Fruit fly (Drosophila melanogaster) whole organism, wandering third instar larva: ENCODE data around the gene Paip2.

Experiments
- Abd-B ChIP-seq: fragments of >200 bp; optimal IDR thresholded peaks from 2 replicates; lab custom pipeline; 2017; ENCODE audit warnings: missing biosample characterization, missing genetic modification characterization
- CG32264 ChIP-seq: fragments of 200-800 bp; sonication (Bioruptor generic); optimal IDR thresholded peaks from 2 replicates; lab custom pipeline; 2016; ENCODE audit warnings: missing biosample characterization, missing genetic modification characterization
- CG9705 ChIP-seq: fragments of 200-800 bp; sonication (Bioruptor generic); optimal IDR thresholded peaks from 2 replicates; lab custom pipeline; 2018; ENCODE audit warnings: missing biosample characterization, mild to moderate bottlenecking, missing genetic modification characterization
- CrebA ChIP-seq: fragments of 200-800 bp; sonication (Bioruptor generic); optimal IDR thresholded peaks from 2 replicates; lab custom pipeline; 2016; ENCODE audit warnings: missing biosample characterization, mild to moderate bottlenecking, missing genetic modification characterization, borderline replicate concordance
- Dfd ChIP-seq: fragments of >200 bp; optimal IDR thresholded peaks from 2 replicates; lab custom pipeline; 2017; ENCODE audit warnings: missing biosample characterization, missing genetic modification characterization
- Dif ChIP-seq: fragments of 200-275, 200-300 bp; sonication (Bioruptor generic); optimal IDR thresholded peaks from 2 replicates; lab custom pipeline; 2018; ENCODE audit warnings: missing biosample characterization, missing genetic modification characterization; ENCODE audit not compliant: partially characterized antibody
- GATAd ChIP-seq: sonication (Bioruptor generic); optimal IDR thresholded peaks from 2 replicates; lab custom pipeline; 2016; ENCODE audit warnings: missing biosample characterization, missing genetic modification characterization
- HLH106 ChIP-seq: fragments of 200-800 bp; optimal IDR thresholded peaks from 3 replicates; lab custom pipeline; 2019; ENCODE audit warnings: missing biosample characterization, mild to moderate bottlenecking, missing genetic modification characterization, moderate library complexity
- Hnf4 ChIP-seq: fragments of 200-800 bp; sonication (Bioruptor generic); optimal IDR thresholded peaks from 2 replicates; lab custom pipeline; 2016; ENCODE audit warnings: missing biosample characterization, mild to moderate bottlenecking, missing genetic modification characterization
- Hr78 ChIP-seq: fragments of >200 bp; optimal IDR thresholded peaks from 2 replicates; lab custom pipeline; 2017; ENCODE audit warnings: missing biosample characterization, missing genetic modification characterization
- Hr83 ChIP-seq: fragments of 200-300 bp; sonication (Bioruptor generic); optimal IDR thresholded peaks from 2 replicates; lab custom pipeline; 2016; ENCODE audit warnings: missing biosample characterization, mild to moderate bottlenecking, missing genetic modification characterization, moderate library complexity; ENCODE audit not compliant: poor library complexity, severe bottlenecking
- Jra ChIP-seq: sonication (Bioruptor generic); optimal IDR thresholded peaks from 2 replicates; lab custom pipeline; 2016; ENCODE audit warnings: missing biosample characterization, missing genetic modification characterization
- Mio ChIP-seq: sonication (Bioruptor generic); optimal IDR thresholded peaks from 2 replicates; lab custom pipeline; 2016; ENCODE audit warnings: missing biosample characterization, missing genetic modification characterization
- Myc ChIP-seq: fragments of >200 bp; optimal IDR thresholded peaks from 2 replicates; lab custom pipeline; 2017
- N ChIP-seq: fragments of >200 bp; optimal IDR thresholded peaks from 2 replicates; lab custom pipeline; 2018; ENCODE audit warnings: missing biosample characterization, missing external identifiers, missing genetic modification characterization
- OdsH ChIP-seq: fragments of 200-800 bp; sonication (Bioruptor generic); optimal IDR thresholded peaks from 2 replicates; lab custom pipeline; 2016; ENCODE audit warnings: missing biosample characterization, mild to moderate bottlenecking, missing genetic modification characterization
- Rel ChIP-seq, 2 experiments: fragments of 200-800 bp; sonication (Bioruptor generic) in 1 of 2; optimal IDR thresholded peaks; 2 replicates in 1 of 2; 3 replicates in 1 of 2; lab custom pipeline; 2016 to 2019; ENCODE audit warnings: mild to moderate bottlenecking in 2 of 2, missing biosample characterization in 2 of 2, missing genetic modification characterization in 2 of 2, moderate library complexity in 1 of 2
- Sp1 ChIP-seq: fragments of 200-800 bp; sonication (Bioruptor generic); optimal IDR thresholded peaks from 3 replicates; lab custom pipeline; 2019; ENCODE audit warnings: missing biosample characterization, mild to moderate bottlenecking, missing genetic modification characterization, moderate library complexity
- Vsx2 ChIP-seq: fragments of 200-300, 225-300 bp; sonication (Bioruptor generic); optimal IDR thresholded peaks from 2 replicates; lab custom pipeline; 2018; ENCODE audit warnings: missing biosample characterization, missing genetic modification characterization; ENCODE audit not compliant: partially characterized antibody
- br ChIP-seq: fragments of 200-800 bp; sonication (Bioruptor generic); optimal IDR thresholded peaks from 2 replicates; lab custom pipeline; 2016; ENCODE audit warnings: missing biosample characterization, missing genetic modification characterization
- brk ChIP-seq: fragments of 200-800 bp; sonication (Bioruptor generic); optimal IDR thresholded peaks from 2 replicates; lab custom pipeline; 2016; ENCODE audit warnings: missing biosample characterization, mild to moderate bottlenecking, missing genetic modification characterization
- dl ChIP-seq, 2 experiments: fragments of 175-275, 200-275 bp in 1 of 2; fragments of 200-275 bp in 1 of 2; sonication (Bioruptor generic); optimal IDR thresholded peaks; lab custom pipeline; 2018; ENCODE audit warnings: mild to moderate bottlenecking in 2 of 2, missing biosample characterization in 2 of 2, missing genetic modification characterization in 2 of 2, moderate library complexity in 2 of 2; ENCODE audit not compliant: partially characterized antibody in 2 of 2, insufficient read depth in 1 of 2
- dmrt93B ChIP-seq: fragments of 200-800 bp; sonication (Bioruptor generic); optimal IDR thresholded peaks from 2 replicates; lab custom pipeline; 2018; ENCODE audit warnings: missing biosample characterization, mild to moderate bottlenecking, missing genetic modification characterization
- dsf ChIP-seq: sonication (Bioruptor generic); optimal IDR thresholded peaks from 2 replicates; lab custom pipeline; 2016; ENCODE audit warnings: missing biosample characterization, missing genetic modification characterization, borderline replicate concordance
- ey ChIP-seq: fragments of 200-800 bp; sonication (Bioruptor generic); optimal IDR thresholded peaks from 2 replicates; lab custom pipeline; 2016; ENCODE audit warnings: missing biosample characterization, missing genetic modification characterization
- foxo ChIP-seq, 2 experiments: fragments of 200-800 bp; sonication (Bioruptor generic); optimal IDR thresholded peaks; 2 replicates in 1 of 2; 3 replicates in 1 of 2; lab custom pipeline; 2016 to 2017; ENCODE audit warnings: missing biosample characterization in 2 of 2, missing genetic modification characterization in 2 of 2
- fru ChIP-seq: fragments of 200-800 bp; sonication (Bioruptor generic); optimal IDR thresholded peaks from 3 replicates; lab custom pipeline; 2016; ENCODE audit warnings: missing biosample characterization, mild to moderate bottlenecking, missing genetic modification characterization
- h ChIP-seq: fragments of 200-800 bp; sonication (Bioruptor generic); optimal IDR thresholded peaks from 3 replicates; lab custom pipeline; 2016; ENCODE audit warnings: missing biosample characterization, mild to moderate bottlenecking, missing genetic modification characterization
- jim ChIP-seq: fragments of 175-275, 200-325 bp; sonication (Bioruptor generic); optimal IDR thresholded peaks from 2 replicates; lab custom pipeline; 2016; ENCODE audit warnings: missing biosample characterization, mild to moderate bottlenecking, missing genetic modification characterization
- lola ChIP-seq: fragments of >200 bp; optimal IDR thresholded peaks from 2 replicates; lab custom pipeline; 2017; ENCODE audit warnings: missing biosample characterization, missing genetic modification characterization
- pan ChIP-seq: fragments of >200 bp; optimal IDR thresholded peaks from 2 replicates; lab custom pipeline; 2017
- psq ChIP-seq: fragments of 200-800 bp; sonication (Bioruptor generic); optimal IDR thresholded peaks from 3 replicates; lab custom pipeline; 2017; ENCODE audit warnings: missing biosample characterization, mild to moderate bottlenecking, missing genetic modification characterization, moderate library complexity
- rgr ChIP-seq: fragments of 200-800 bp; sonication (Bioruptor generic); optimal IDR thresholded peaks from 3 replicates; lab custom pipeline; 2016; ENCODE audit warnings: missing biosample characterization, mild to moderate bottlenecking, missing genetic modification characterization
- sage ChIP-seq: fragments of 200-800 bp; sonication (Bioruptor generic); optimal IDR thresholded peaks from 2 replicates; lab custom pipeline; 2016; ENCODE audit warnings: missing biosample characterization, mild to moderate bottlenecking, missing genetic modification characterization
- sv ChIP-seq: fragments of 200-800 bp; sonication (Bioruptor generic); optimal IDR thresholded peaks from 3 replicates; lab custom pipeline; 2016; ENCODE audit warnings: missing biosample characterization, missing genetic modification characterization
- tai ChIP-seq: sonication (Bioruptor generic); optimal IDR thresholded peaks from 2 replicates; lab custom pipeline; 2016; ENCODE audit warnings: missing biosample characterization, missing genetic modification characterization
- usp ChIP-seq: fragments of >200 bp; optimal IDR thresholded peaks from 2 replicates; lab custom pipeline; 2017; ENCODE audit warnings: missing biosample characterization, missing genetic modification characterization
- woc ChIP-seq: sonication (Bioruptor generic); optimal IDR thresholded peaks from 2 replicates; lab custom pipeline; 2016; ENCODE audit warnings: missing biosample characterization, mild to moderate bottlenecking, missing genetic modification characterization

Paip2 gene

dm6 chr3R:13014168-13014881 lies 33.7 kb downstream of the Paip2 start:
- TF ChIP-seq N (no peak), dsf (GFP tag; lab: Kevin White, UChicago) (no peak), CG32264 (no peak), lola (GFP tag; lab: Kevin White, UChicago) (no peak)

- TF ChIP-seq pan (lab: Kevin White, UChicago) (no peak), CrebA (GFP tag; lab: Kevin White, UChicago) (no peak), dmrt93B (GFP tag; lab: Kevin White, UChicago) (no peak), Abd-B (GFP tag; lab: Kevin White, UChicago) (no peak), Dif (GFP tag; lab: Kevin White, UChicago) (no peak), Hr78 (GFP tag; lab: Kevin White, UChicago) (no peak), Hr83 (GFP tag; lab: Kevin White, UChicago) (no peak), dl (GFP tag; optimal IDR thresholded peaks at IDR 0.05; lab: Kevin White, UChicago; ENCODE audit: insufficient read depth in 1 of 2, partially characterized antibody in 2 of 2) (no peak), woc (GFP tag; lab: Kevin White, UChicago) (no peak), Vsx2 (no peak), lola (GFP tag; lab: Kevin White, UChicago) (no peak), sage (GFP tag; lab: Kevin White, UChicago) (no peak), psq (GFP tag; lab: Kevin White, UChicago) (no peak), GATAd (no peak), CG9705 (no peak)
Observed at dm6 chr3R:13015402-13015801, 34.8 kb downstream of the Paip2 start.

- TF ChIP-seq N (no peak), Abd-B (GFP tag; lab: Kevin White, UChicago) (no peak), CrebA (GFP tag; lab: Kevin White, UChicago) (no peak), brk (GFP tag; lab: Kevin White, UChicago) (peak; percentile 56), rgr (GFP tag; lab: Kevin White, UChicago) (no peak), sv (GFP tag; lab: Kevin White, UChicago) (no peak), Dfd (GFP tag; lab: Kevin White, UChicago) (no peak), psq (GFP tag; lab: Kevin White, UChicago) (peak; percentile 69), dmrt93B (GFP tag; lab: Kevin White, UChicago) (no peak), tai (peak; percentile 9), Myc (lab: Kevin White, UChicago) (peak; percentile 96), Rel (GFP tag; optimal IDR thresholded peaks at IDR 0.05; lab: Kevin White, UChicago) (peak; percentile 87), Rel (tag; optimal IDR thresholded peaks at IDR 0.05; lab: Kevin White, UChicago) (peak; percentile 73), sage (GFP tag; lab: Kevin White, UChicago) (peak; percentile 46), Dif (GFP tag; lab: Kevin White, UChicago) (peak; percentile 68), Hnf4 (GFP tag; lab: Kevin White, UChicago) (peak; percentile 16), lola (GFP tag; lab: Kevin White, UChicago) (no peak), fru (GFP tag; lab: Kevin White, UChicago) (peak; percentile 62), pan (lab: Kevin White, UChicago) (no peak), usp (GFP tag; lab: Kevin White, UChicago) (no peak), jim (peak; percentile 21), Sp1 (no peak), HLH106 (peak; percentile 4), br (peak; percentile 36), dl (GFP tag; optimal IDR thresholded peaks at IDR 0.05; lab: Kevin White, UChicago; ENCODE audit: insufficient read depth in 1 of 2, partially characterized antibody in 2 of 2) (peak; percentile 60 to 71), Mio (GFP tag; lab: Kevin White, UChicago) (no peak), Vsx2 (no peak), woc (GFP tag; lab: Kevin White, UChicago) (peak; percentile 87), ey (peak; percentile 21), CG9705 (no peak), Jra (GFP tag; lab: Kevin White, UChicago) (peak; percentile 25), dsf (GFP tag; lab: Kevin White, UChicago) (no peak), Hr78 (GFP tag; lab: Kevin White, UChicago) (no peak), GATAd (no peak), Hr83 (GFP tag; lab: Kevin White, UChicago) (peak; percentile 65), CG32264 (peak; percentile 9), OdsH (GFP tag; lab: Kevin White, UChicago) (peak; percentile 11), foxo (GFP tag; optimal IDR thresholded peaks at IDR 0.05; lab: Kevin White, UChicago) (peak; percentile 22 to 72), h (peak; percentile 42)
Observed at dm6 chr3R:13015811-13016766, 35.5 kb downstream of the Paip2 start.
